Worm (Caenorhabditis elegans) whole organism, late embryonic: ENCODE measurements around the gene elo-1.

Experiments
- Y22D7AL.16 ChIP-seq: sonication (generic microtip); optimal IDR thresholded peaks from 2 replicates; lab custom pipeline; 2016; ENCODE audit warnings: missing genetic modification characterization, missing compliant biosample characterization
- ahr-1 ChIP-seq: sonication (generic microtip); optimal IDR thresholded peaks from 2 replicates; lab custom pipeline; 2016; ENCODE audit warnings: missing genetic modification characterization, missing compliant biosample characterization
- ama-1 ChIP-seq: fragments of 150-350 bp; optimal IDR thresholded peaks from 2 replicates; lab custom pipeline; 2014
- ceh-14 ChIP-seq: sonication (generic microtip); optimal IDR thresholded peaks from 2 replicates; lab custom pipeline; 2016; ENCODE audit warnings: missing genotype, missing genetic modification characterization, missing compliant biosample characterization
- ceh-19 ChIP-seq: fragments of 200-800 bp; sonication (Bioruptor generic); optimal IDR thresholded peaks from 2 replicates; lab custom pipeline; 2018; ENCODE audit warnings: mild to moderate bottlenecking, missing genetic modification characterization, missing compliant biosample characterization
- ceh-2 ChIP-seq: sonication (generic microtip); optimal IDR thresholded peaks from 2 replicates; lab custom pipeline; 2016; ENCODE audit warnings: missing genotype, missing genetic modification characterization, missing compliant biosample characterization
- ceh-22 ChIP-seq: sonication (generic microtip); optimal IDR thresholded peaks from 2 replicates; lab custom pipeline; 2017; ENCODE audit warnings: missing biosample characterization, missing genetic modification characterization
- ceh-30 ChIP-seq: fragments of 150-350 bp; optimal IDR thresholded peaks from 2 replicates; lab custom pipeline; 2014; ENCODE audit warnings: missing biosample characterization, missing genetic modification characterization
- ceh-31 ChIP-seq: sonication (generic microtip); optimal IDR thresholded peaks from 2 replicates; lab custom pipeline; 2016; ENCODE audit warnings: missing genetic modification characterization, missing compliant biosample characterization
- ceh-34 ChIP-seq: sonication (generic microtip); optimal IDR thresholded peaks from 2 replicates; lab custom pipeline; 2016; ENCODE audit warnings: mild to moderate bottlenecking, missing genetic modification characterization, missing compliant biosample characterization
- ceh-45 ChIP-seq: fragments of 200-800 bp; sonication (Bioruptor generic); IDR thresholded peaks from 2 replicates; pipeline ENCODE4 v1.3.6; 2022; ENCODE audit warnings: missing genetic modification reagents, missing genetic modification characterization, missing compliant biosample characterization
- elt-2 ChIP-seq: sonication (generic microtip); optimal IDR thresholded peaks from 2 replicates; lab custom pipeline; 2016; ENCODE audit warnings: missing genetic modification reagents, missing genetic modification characterization, missing compliant biosample characterization
- eyg-1 ChIP-seq: sonication (generic microtip); optimal IDR thresholded peaks from 2 replicates; lab custom pipeline; 2016; ENCODE audit warnings: missing genotype, missing genetic modification characterization, missing compliant biosample characterization
- fax-1 ChIP-seq: sonication (generic microtip); optimal IDR thresholded peaks from 2 replicates; lab custom pipeline; 2016; ENCODE audit warnings: missing genotype, missing genetic modification characterization, missing compliant biosample characterization
- fkh-10 ChIP-seq: fragments of 150-350 bp; optimal IDR thresholded peaks from 2 replicates; lab custom pipeline; 2014; ENCODE audit warnings: missing biosample characterization, missing genetic modification reagents, missing genetic modification characterization
- hlh-15 ChIP-seq: sonication (generic microtip); optimal IDR thresholded peaks from 2 replicates; lab custom pipeline; 2016; ENCODE audit warnings: missing genetic modification characterization, missing compliant biosample characterization
- hlh-6 ChIP-seq: sonication (generic microtip); optimal IDR thresholded peaks from 2 replicates; lab custom pipeline; 2016; ENCODE audit warnings: missing genotype, missing genetic modification characterization, missing compliant biosample characterization
- mec-3 ChIP-seq: sonication (generic microtip); optimal IDR thresholded peaks from 2 replicates; lab custom pipeline; 2016; ENCODE audit warnings: borderline replicate concordance, missing genetic modification characterization, missing compliant biosample characterization
- odd-2 ChIP-seq: sonication (generic microtip); optimal IDR thresholded peaks from 2 replicates; lab custom pipeline; 2017; ENCODE audit warnings: antibody characterized with exemption, mild to moderate bottlenecking, missing genetic modification characterization, missing compliant biosample characterization
- pag-3 ChIP-seq: sonication (generic microtip); optimal IDR thresholded peaks from 2 replicates; lab custom pipeline; 2016; ENCODE audit warnings: missing compliant biosample characterization, missing genetic modification characterization, borderline replicate concordance
- pat-9 ChIP-seq: fragments of 200-800 bp; sonication (Bioruptor generic); optimal IDR thresholded peaks from 2 replicates; lab custom pipeline; 2018; ENCODE audit warnings: mild to moderate bottlenecking, missing genetic modification characterization, moderate library complexity, missing compliant biosample characterization
- pha-4 ChIP-seq: fragments of 150-350 bp; optimal IDR thresholded peaks from 2 replicates; lab custom pipeline; 2018; ENCODE audit warnings: missing biosample characterization, missing genetic modification reagents, missing genetic modification characterization
- pros-1 ChIP-seq: fragments of 150-350 bp; optimal IDR thresholded peaks from 2 replicates; lab custom pipeline; 2014; ENCODE audit warnings: missing biosample characterization, missing genetic modification reagents, missing genetic modification characterization
- ref-2 ChIP-seq: sonication (generic microtip); optimal IDR thresholded peaks from 2 replicates; lab custom pipeline; 2016; ENCODE audit warnings: missing genetic modification characterization, missing compliant biosample characterization
- sox-2 ChIP-seq: fragments of 200-800 bp; sonication (Bioruptor generic); IDR thresholded peaks from 2 replicates; pipeline ENCODE4 v1.3.6; 2022; ENCODE audit warnings: missing genetic modification reagents, missing genetic modification characterization, missing compliant biosample characterization
- tbx-7 ChIP-seq: sonication (generic microtip); optimal IDR thresholded peaks from 2 replicates; lab custom pipeline; 2016; ENCODE audit warnings: missing genotype, missing genetic modification characterization, missing compliant biosample characterization
- ttx-3 ChIP-seq: sonication (generic microtip); optimal IDR thresholded peaks from 2 replicates; lab custom pipeline; 2016; ENCODE audit warnings: missing genetic modification reagents, missing genetic modification characterization, missing compliant biosample characterization
- unc-3 ChIP-seq, 2 experiments: fragments of 200-800 bp in 1 of 2; sonication (Bioruptor generic) in 1 of 2; sonication (generic microtip) in 1 of 2; conservative IDR thresholded peaks in 1 of 2; optimal IDR thresholded peaks in 1 of 2; 2 replicates each; pipeline versions ENCODE4 v1.3.6 to Lab custom; 2016 to 2022; ENCODE audit warnings: missing compliant biosample characterization in 2 of 2, missing genetic modification characterization in 2 of 2, missing genetic modification reagents in 1 of 2
- unc-42 ChIP-seq: sonication (generic microtip); optimal IDR thresholded peaks from 2 replicates; lab custom pipeline; 2016; ENCODE audit warnings: missing genotype, missing genetic modification characterization, missing compliant biosample characterization
- unc-55 ChIP-seq: sonication (generic microtip); optimal IDR thresholded peaks from 2 replicates; lab custom pipeline; 2017; ENCODE audit warnings: missing biosample characterization, missing genetic modification reagents, missing genetic modification characterization
- unc-86 ChIP-seq: sonication (generic microtip); optimal IDR thresholded peaks from 2 replicates; lab custom pipeline; 2016; ENCODE audit warnings: missing genetic modification characterization, missing compliant biosample characterization
- ztf-16 ChIP-seq: sonication (generic microtip); optimal IDR thresholded peaks from 2 replicates; lab custom pipeline; 2017; ENCODE audit warnings: missing genetic modification characterization, missing compliant biosample characterization

The elo-1 gene

ce11 chrIV:9518608-9519007 lies 7.6 kb upstream of the elo-1 start, which contains the start of gene nlp-35:
Gene nlp-35 (minus strand): TSS chrIV:9518926.
- TF ChIP-seq fkh-10 (GFP tag; lab: Kevin White, UChicago) (no peak), Y22D7AL.16 (tag; lab: Kevin White, UChicago) (no peak), unc-3 (GFP tag; conservative IDR thresholded peaks at IDR 0.05; lab: Robert Waterston, UW) (no peak), unc-3 (tag; optimal IDR thresholded peaks at IDR 0.05; lab: Kevin White, UChicago) (no peak), ceh-19 (GFP tag; lab: Kevin White, UChicago) (no peak), unc-42 (no peak), eyg-1 (no peak), mec-3 (tag; lab: Kevin White, UChicago) (no peak), sox-2 (GFP tag; lab: Robert Waterston, UW) (no peak), pros-1 (no peak), ahr-1 (no peak), hlh-6 (tag; lab: Kevin White, UChicago) (no peak), ceh-30 (tag; lab: Kevin White, UChicago) (no peak), odd-2 (tag; lab: Kevin White, UChicago) (no peak), pha-4 (tag; lab: Kevin White, UChicago) (no peak)

- TF ChIP-seq elt-2 (tag; lab: Kevin White, UChicago) (peak; percentile 52), hlh-15 (tag; lab: Kevin White, UChicago) (no peak)
Measured at ce11 chrIV:9520629-9521028, 5.5 kb upstream of the elo-1 start.

ce11 chrIV:9523139-9523538 lies 3.0 kb upstream of the elo-1 start:
- TF ChIP-seq pha-4 (tag; lab: Kevin White, UChicago) = no peak
- no peak for TF ChIP-seq ztf-16 (tag; lab: Kevin White, UChicago)
- TF ChIP-seq ceh-31 (tag; lab: Kevin White, UChicago) = peak; percentile 52
- no peak for TF ChIP-seq Y22D7AL.16 (tag; lab: Kevin White, UChicago)

ce11 chrIV:9524849-9525460 lies 1.2 kb upstream of the elo-1 start, which contains the start of gene ndua-5:
Gene ndua-5 (minus strand): TSS chrIV:9524899.
- TF ChIP-seq unc-42 = peak; percentile 60
- no peak for TF ChIP-seq ceh-34 (tag; lab: Kevin White, UChicago)
- TF ChIP-seq tbx-7 = no peak
- TF ChIP-seq, all 69 proteins: peak for 1

- no peak for TF ChIP-seq tbx-7
- TF ChIP-seq unc-55 (GFP tag; lab: Kevin White, UChicago) = no peak
- no peak for TF ChIP-seq ref-2 (tag; lab: Kevin White, UChicago)
- TF ChIP-seq pat-9 = no peak
- no peak for TF ChIP-seq ttx-3 (tag; lab: Kevin White, UChicago)
- no peak for TF ChIP-seq pag-3 (tag; lab: Kevin White, UChicago)
- TF ChIP-seq, all 69 proteins: peak for 0
Measured at ce11 chrIV:9527002-9527401, 836 bp downstream of the elo-1 start.

- no peak for TF ChIP-seq ceh-22 (tag; lab: Kevin White, UChicago)
- no peak for TF ChIP-seq unc-55 (GFP tag; lab: Kevin White, UChicago)
- TF ChIP-seq ceh-2 (tag; lab: Kevin White, UChicago) = no peak
- TF ChIP-seq ahr-1 = no peak
- no peak for TF ChIP-seq fkh-10 (GFP tag; lab: Kevin White, UChicago)
- TF ChIP-seq pros-1 = no peak
- TF ChIP-seq tbx-7 = no peak
- no peak for TF ChIP-seq ceh-45 (GFP tag; lab: Robert Waterston, UW)
- TF ChIP-seq hlh-15 (tag; lab: Kevin White, UChicago) = no peak
- TF ChIP-seq ama-1 = no peak
- no peak for TF ChIP-seq ceh-14
- no peak for TF ChIP-seq unc-86
- TF ChIP-seq ref-2 (tag; lab: Kevin White, UChicago) = no peak
- TF ChIP-seq fax-1 = no peak
Measured at ce11 chrIV:9529647-9530046, 3.5 kb downstream of the elo-1 start, which contains the start of gene elo-7. Gene elo-7 (plus strand): TSS chrIV:9529947.
